Worm (Caenorhabditis elegans): ENCODE results near the gene F55G7.5.

DNA sequence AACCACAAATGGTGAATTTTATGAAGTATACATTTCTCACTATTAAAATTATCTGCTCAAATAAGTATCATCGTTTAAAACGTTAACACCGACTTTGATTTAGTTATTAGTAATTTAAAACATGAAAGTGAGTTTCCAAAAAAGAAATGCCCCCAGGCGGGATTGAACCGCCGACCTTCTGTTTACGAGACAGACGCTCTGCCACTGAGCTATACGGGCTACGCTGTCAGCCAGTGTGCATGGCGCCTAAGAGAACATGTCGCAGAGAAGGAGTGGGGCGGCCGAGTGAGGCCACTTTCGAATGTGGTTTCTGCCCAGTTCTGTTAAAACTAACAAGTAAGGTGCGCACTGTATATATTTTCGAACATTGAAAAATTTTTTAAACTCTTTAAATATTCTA, 3.8 kb downstream of the F55G7.5 start:
- TF ChIP-seq klf-2 (GFP tag; conservative IDR thresholded peaks at IDR 0.05) (peak; percentile 79), ref-1 (GFP tag; conservative IDR thresholded peaks at IDR 0.05) (peak; percentile 72), flt-1 (GFP tag; IDR thresholded peaks at IDR 0.05) (peak; percentile 92)

Measured in whole organism, midembryonic.